Worm (Caenorhabditis elegans) whole organism, mixed stage, embryonic: ENCODE data around the gene H05C05.1.
A peak's percentile ranks its signal among the peaks of the same experiment; 100 is the strongest.

Source experiments
- M03D4.4 ChIP-seq: sonication (generic microtip); optimal IDR thresholded peaks from 2 replicates; lab custom pipeline; 2017; ENCODE audit warnings: mild to moderate bottlenecking, missing genetic modification characterization, missing compliant biosample characterization
- bed-3 ChIP-seq: fragments of 200-800 bp; sonication (Bioruptor generic); optimal IDR thresholded peaks from 3 replicates; lab custom pipeline; 2018; ENCODE audit warnings: mild to moderate bottlenecking, missing genetic modification characterization, moderate library complexity, missing compliant biosample characterization
- blmp-1 ChIP-seq: fragments of 150-350 bp; optimal IDR thresholded peaks from 2 replicates; lab custom pipeline; 2014; ENCODE audit warnings: missing biosample characterization, missing genetic modification characterization
- ceh-39 ChIP-seq: fragments of 150-350 bp; optimal IDR thresholded peaks from 2 replicates; lab custom pipeline; 2014; ENCODE audit warnings: missing biosample characterization, missing genetic modification characterization
- ceh-43 ChIP-seq: fragments of 200-800 bp; sonication (Bioruptor generic); optimal IDR thresholded peaks from 2 replicates; lab custom pipeline; 2018; ENCODE audit warnings: mild to moderate bottlenecking, missing genetic modification characterization, moderate library complexity, missing compliant biosample characterization
- ceh-83 ChIP-seq: fragments of 200-800 bp; sonication (Bioruptor generic); optimal IDR thresholded peaks from 2 replicates; lab custom pipeline; 2018; ENCODE audit warnings: mild to moderate bottlenecking, missing genetic modification characterization, missing compliant biosample characterization
- ces-1 ChIP-seq: fragments of 150-350 bp; optimal IDR thresholded peaks from 2 replicates; lab custom pipeline; 2014; ENCODE audit warnings: missing biosample characterization, missing genetic modification reagents, missing genetic modification characterization
- cnd-1 ChIP-seq: fragments of 200-800 bp; sonication (Bioruptor generic); optimal IDR thresholded peaks from 2 replicates; lab custom pipeline; 2018; ENCODE audit warnings: mild to moderate bottlenecking, missing genetic modification characterization, missing compliant biosample characterization
- drap-1 ChIP-seq: fragments of 200-800 bp; sonication (Bioruptor generic); optimal IDR thresholded peaks from 3 replicates; lab custom pipeline; 2018; ENCODE audit warnings: mild to moderate bottlenecking, missing genetic modification characterization, missing compliant biosample characterization
- elt-1 ChIP-seq: sonication (generic microtip); optimal IDR thresholded peaks from 2 replicates; lab custom pipeline; 2017; ENCODE audit warnings: missing genetic modification characterization, mild to moderate bottlenecking, missing compliant biosample characterization, antibody characterized with exemption, moderate library complexity, borderline replicate concordance; ENCODE audit not compliant: insufficient read depth
- elt-3 ChIP-seq: fragments of 150-350 bp; optimal IDR thresholded peaks from 2 replicates; lab custom pipeline; 2014; ENCODE audit warnings: missing biosample characterization, missing genetic modification characterization
- flh-1 ChIP-seq: fragments of 200-800 bp; sonication (Bioruptor generic); optimal IDR thresholded peaks from 2 replicates; lab custom pipeline; 2018; ENCODE audit warnings: mild to moderate bottlenecking, missing genetic modification characterization, moderate library complexity, missing compliant biosample characterization
- ham-2 ChIP-seq: fragments of 200-800 bp; sonication (Bioruptor generic); optimal IDR thresholded peaks from 2 replicates; lab custom pipeline; 2018; ENCODE audit warnings: mild to moderate bottlenecking, missing genetic modification characterization, missing compliant biosample characterization
- hlh-1 ChIP-seq: fragments of 150-350 bp; optimal IDR thresholded peaks from 2 replicates; lab custom pipeline; 2014; ENCODE audit warnings: missing biosample characterization, missing genetic modification reagents, missing genetic modification characterization
- lin-32 ChIP-seq: fragments of 200-800 bp; sonication (Bioruptor generic); optimal IDR thresholded peaks from 2 replicates; lab custom pipeline; 2018; ENCODE audit warnings: mild to moderate bottlenecking, missing genetic modification characterization, missing compliant biosample characterization
- lsy-2 ChIP-seq: fragments of 150-350 bp; optimal IDR thresholded peaks from 2 replicates; lab custom pipeline; 2014; ENCODE audit warnings: missing biosample characterization, missing genetic modification characterization
- mab-5 ChIP-seq: fragments of 150-350 bp; optimal IDR thresholded peaks from 2 replicates; lab custom pipeline; 2014; ENCODE audit warnings: missing biosample characterization, missing genetic modification characterization
- mep-1 ChIP-seq: fragments of 150-350 bp; optimal IDR thresholded peaks from 2 replicates; lab custom pipeline; 2017; ENCODE audit warnings: missing biosample characterization, missing genetic modification reagents, missing genetic modification characterization, inconsistent platforms
- mls-2 ChIP-seq: sonication (generic microtip); optimal IDR thresholded peaks from 2 replicates; lab custom pipeline; 2016; ENCODE audit warnings: mild to moderate bottlenecking, missing genetic modification characterization, moderate library complexity, missing compliant biosample characterization
- nhr-12 ChIP-seq: fragments of 150-350 bp; optimal IDR thresholded peaks from 2 replicates; lab custom pipeline; 2014; ENCODE audit warnings: missing biosample characterization, missing genetic modification characterization
- nhr-2 ChIP-seq: fragments of 150-350 bp; optimal IDR thresholded peaks from 2 replicates; lab custom pipeline; 2014; ENCODE audit warnings: missing biosample characterization, missing genetic modification characterization
- nhr-237 ChIP-seq: fragments of 150-350 bp; optimal IDR thresholded peaks from 2 replicates; lab custom pipeline; 2014; ENCODE audit warnings: missing biosample characterization, missing genetic modification characterization
- nhr-28 ChIP-seq: fragments of 150-350 bp; optimal IDR thresholded peaks from 2 replicates; lab custom pipeline; 2014; ENCODE audit warnings: missing biosample characterization, missing genetic modification characterization
- nhr-76 ChIP-seq: sonication (generic microtip); optimal IDR thresholded peaks from 2 replicates; lab custom pipeline; 2017; ENCODE audit warnings: missing biosample characterization, missing genetic modification characterization
- pha-4 ChIP-seq: fragments of 150-350 bp; optimal IDR thresholded peaks from 2 replicates; lab custom pipeline; 2018; ENCODE audit warnings: missing biosample characterization, missing genetic modification reagents, missing genetic modification characterization
- sem-2 ChIP-seq: fragments of 200-800 bp; sonication (Bioruptor generic); optimal IDR thresholded peaks from 2 replicates; lab custom pipeline; 2018; ENCODE audit warnings: mild to moderate bottlenecking, missing genetic modification characterization, missing compliant biosample characterization
- snpc-4 ChIP-seq: fragments of 150-350 bp; optimal IDR thresholded peaks from 2 replicates; lab custom pipeline; 2014; ENCODE audit warnings: missing biosample characterization, missing genetic modification characterization
- sptf-1 ChIP-seq: sonication (generic microtip); optimal IDR thresholded peaks from 2 replicates; lab custom pipeline; 2017; ENCODE audit warnings: mild to moderate bottlenecking, missing genetic modification characterization, moderate library complexity, missing compliant biosample characterization
- tbx-8 ChIP-seq: fragments of 200-800 bp; sonication (Bioruptor generic); optimal IDR thresholded peaks from 2 replicates; lab custom pipeline; 2018; ENCODE audit warnings: mild to moderate bottlenecking, missing genetic modification characterization, moderate library complexity, missing compliant biosample characterization
- unc-120 ChIP-seq: sonication (generic microtip); optimal IDR thresholded peaks from 2 replicates; lab custom pipeline; 2017; ENCODE audit warnings: missing genetic modification characterization, missing compliant biosample characterization; ENCODE audit not compliant: poor library complexity, severe bottlenecking
- unc-39 ChIP-seq: fragments of 150-350 bp; optimal IDR thresholded peaks from 2 replicates; lab custom pipeline; 2014; ENCODE audit warnings: missing biosample characterization, missing genetic modification characterization
- zip-8 ChIP-seq: fragments of 150-350 bp; optimal IDR thresholded peaks from 2 replicates; lab custom pipeline; 2014; ENCODE audit warnings: missing biosample characterization, missing genetic modification characterization
- ztf-11 ChIP-seq: fragments of 150-350 bp; optimal IDR thresholded peaks from 2 replicates; lab custom pipeline; 2014; ENCODE audit warnings: missing biosample characterization, missing genetic modification characterization

The H05C05.1 gene

ce11 chrIII:2947251-2947650, 333 bp downstream of the H05C05.1 start:
- peak; percentile 14 for TF ChIP-seq unc-120 (tag; lab: Kevin White, UChicago)
- TF ChIP-seq flh-1 (GFP tag; lab: Kevin White, UChicago) = no peak

- no peak for TF ChIP-seq tbx-8 (GFP tag; lab: Kevin White, UChicago)
- TF ChIP-seq ceh-39 (tag; lab: Kevin White, UChicago) = no peak
- TF ChIP-seq M03D4.4 (tag; lab: Kevin White, UChicago) = no peak
- peak; percentile 8 for TF ChIP-seq blmp-1 (tag; lab: Kevin White, UChicago)
- TF ChIP-seq nhr-12 (tag; lab: Kevin White, UChicago) = no peak
- no peak for TF ChIP-seq nhr-237 (tag; lab: Kevin White, UChicago)
- peak; percentile 37 for TF ChIP-seq zip-8 (tag; lab: Kevin White, UChicago)
- no peak for TF ChIP-seq nhr-28
- TF ChIP-seq sptf-1 = no peak
- no peak for TF ChIP-seq cnd-1 (tag; lab: Kevin White, UChicago)
- TF ChIP-seq ceh-83 (GFP tag; lab: Kevin White, UChicago) = no peak
- no peak for TF ChIP-seq lin-32 (GFP tag; lab: Kevin White, UChicago)
- TF ChIP-seq, all 35 proteins: peak for 2
These were observed 1.5 kb downstream of the H05C05.1 start for ce11 chrIII:2948310-2948961.

ce11 chrIII:2952437-2952836, 5.5 kb downstream of the H05C05.1 start:
- no peak for TF ChIP-seq elt-3 (tag; lab: Kevin White, UChicago)
- TF ChIP-seq ceh-83 (GFP tag; lab: Kevin White, UChicago) = no peak
- TF ChIP-seq nhr-12 (tag; lab: Kevin White, UChicago) = no peak
- no peak for TF ChIP-seq ham-2 (GFP tag; lab: Kevin White, UChicago)
- TF ChIP-seq drap-1 = no peak
- no peak for TF ChIP-seq lin-32 (GFP tag; lab: Kevin White, UChicago)
- no peak for TF ChIP-seq sem-2
- TF ChIP-seq hlh-1 = no peak
- TF ChIP-seq nhr-28 = no peak
- TF ChIP-seq mls-2 (tag; lab: Kevin White, UChicago) = no peak
- no peak for TF ChIP-seq cnd-1 (tag; lab: Kevin White, UChicago)
- TF ChIP-seq blmp-1 (tag; lab: Kevin White, UChicago) = no peak
- no peak for TF ChIP-seq mep-1 (tag; lab: Kevin White, UChicago)
- no peak for TF ChIP-seq pha-4 (tag; lab: Kevin White, UChicago)
- no peak for TF ChIP-seq nhr-2

- TF ChIP-seq ceh-39 (tag; lab: Kevin White, UChicago) = peak; percentile 67
- peak; percentile 3 for TF ChIP-seq ces-1 (GFP tag; lab: Kevin White, UChicago)
These were observed 13.9 kb downstream of the H05C05.1 start for ce11 chrIII:2960740-2961361.

ce11 chrIII:2961840-2962239, 14.9 kb downstream of the H05C05.1 start:
- TF ChIP-seq nhr-12 (tag; lab: Kevin White, UChicago) (no peak), mep-1 (tag; lab: Kevin White, UChicago) (no peak), drap-1 (no peak), tbx-8 (GFP tag; lab: Kevin White, UChicago) (no peak), hlh-1 (no peak), sem-2 (no peak), flh-1 (GFP tag; lab: Kevin White, UChicago) (no peak), unc-39 (no peak), cnd-1 (tag; lab: Kevin White, UChicago) (no peak), nhr-2 (no peak), bed-3 (GFP tag; lab: Kevin White, UChicago) (no peak), ztf-11 (no peak), unc-120 (tag; lab: Kevin White, UChicago) (no peak)

- TF ChIP-seq nhr-12 (tag; lab: Kevin White, UChicago) (no peak), lsy-2 (no peak), mep-1 (tag; lab: Kevin White, UChicago) (no peak), ces-1 (GFP tag; lab: Kevin White, UChicago) (no peak), mab-5 (tag; lab: Kevin White, UChicago) (no peak), ceh-39 (tag; lab: Kevin White, UChicago) (no peak), sptf-1 (no peak), snpc-4 (tag; lab: Kevin White, UChicago) (no peak), ceh-43 (GFP tag; lab: Kevin White, UChicago) (no peak), nhr-237 (tag; lab: Kevin White, UChicago) (no peak), hlh-1 (no peak), nhr-76 (no peak), elt-1 (tag; lab: Kevin White, UChicago) (no peak), lin-32 (GFP tag; lab: Kevin White, UChicago) (no peak), tbx-8 (GFP tag; lab: Kevin White, UChicago) (no peak), drap-1 (no peak), ztf-11 (no peak), ham-2 (GFP tag; lab: Kevin White, UChicago) (no peak), elt-3 (tag; lab: Kevin White, UChicago) (no peak)
- TF ChIP-seq, all 35 proteins: peak for 0
These were observed 18.6 kb downstream of the H05C05.1 start, which contains the start of gene H05C05.2 for ce11 chrIII:2965534-2965933. H05C05.2 (minus strand) TSS chrIII:2965634.
